Fruit fly (Drosophila melanogaster): ENCODE results near the gene Jasper.
A peak's percentile ranks its signal among the peaks of the same experiment; 100 is the strongest.

The Jasper gene

DNA sequence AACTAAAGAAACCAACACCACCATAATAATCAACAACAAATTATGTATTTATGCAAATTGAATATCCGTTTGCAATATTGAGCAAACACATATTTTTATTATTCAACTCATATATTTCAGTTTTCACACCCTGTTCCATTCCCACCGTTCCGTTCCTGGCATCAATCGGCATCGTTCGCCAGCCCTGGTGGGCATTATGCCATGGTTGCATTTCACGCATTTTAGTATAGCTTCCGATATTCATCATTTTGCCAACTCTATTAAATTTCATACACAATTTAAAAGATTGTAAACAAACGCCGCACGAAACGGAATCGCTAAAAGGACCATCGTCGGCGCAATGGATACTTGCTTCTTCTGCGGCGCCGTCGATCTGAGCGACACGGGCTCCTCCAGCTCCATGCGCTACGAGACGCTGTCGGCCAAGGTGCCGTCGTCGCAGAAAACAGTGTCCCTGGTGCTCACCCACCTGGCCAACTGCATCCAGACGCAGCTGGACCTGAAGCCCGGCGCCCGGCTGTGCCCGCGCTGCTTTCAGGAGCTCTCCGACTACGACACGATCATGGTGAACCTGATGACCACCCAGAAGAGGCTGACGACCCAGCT, 9.1 kb upstream of the Jasper start, which contains the start of gene Sry-delta (continued):
- TF ChIP-seq CG9727 (GFP tag; optimal IDR thresholded peaks at IDR 0.05) (peak; percentile 78), CG7839 (tag; optimal IDR thresholded peaks at IDR 0.05) (no peak), exex (tag; optimal IDR thresholded peaks at IDR 0.05) (no peak), CG15073 (GFP tag; optimal IDR thresholded peaks at IDR 0.05) (peak; percentile 3), Fer1 (GFP tag; optimal IDR thresholded peaks at IDR 0.05) (peak; percentile 76), Dll (GFP tag; IDR thresholded peaks at IDR 0.05; ENCODE audit: partially characterized antibody) (peak; percentile 79), CG16863 (GFP tag; optimal IDR thresholded peaks at IDR 0.05) (peak; percentile 53), CG1602 (GFP tag; optimal IDR thresholded peaks at IDR 0.05) (peak; percentile 74), cato (GFP tag; optimal IDR thresholded peaks at IDR 0.05; ENCODE audit: borderline replicate concordance) (peak; percentile 28), bowl (GFP tag; IDR thresholded peaks at IDR 0.05) (0 out of 2 replicates have a peak, but pooled peaks have one; percentile 25), pho (GFP tag; optimal IDR thresholded peaks at IDR 0.05) (peak; percentile 91), lbe (GFP tag; optimal IDR thresholded peaks at IDR 0.05) (peak; percentile 68), Neu2 (GFP tag; optimal IDR thresholded peaks at IDR 0.05; ENCODE audit: borderline replicate concordance) (peak; percentile 14), rib (GFP tag; IDR thresholded peaks at IDR 0.05) (peak; percentile 78), CG4424 (GFP tag; optimal IDR thresholded peaks at IDR 0.05) (peak; percentile 85), CG11085 (GFP tag; IDR thresholded peaks at IDR 0.05) (peak; percentile 84), CG10431 (GFP tag; optimal IDR thresholded peaks at IDR 0.05) (peak; percentile 11), Kr (GFP tag; optimal IDR thresholded peaks at IDR 0.05) (no peak), CkIIα-i1 (GFP tag; IDR thresholded peaks at IDR 0.05) (no peak), Mrtf (GFP tag; IDR thresholded peaks at IDR 0.05) (peak; percentile 58; the same call in 1 of the 3 replicates), luna (GFP tag; optimal IDR thresholded peaks at IDR 0.05) (peak; percentile 84), run (tag; optimal IDR thresholded peaks at IDR 0.05) (no peak), CG6272 (GFP tag; IDR thresholded peaks at IDR 0.05) (peak; percentile 69), CG12659 (GFP tag; optimal IDR thresholded peaks at IDR 0.05) (peak; percentile 91), CG15011 (GFP tag; optimal IDR thresholded peaks at IDR 0.05) (no peak), Sox102F (GFP tag; optimal IDR thresholded peaks at IDR 0.05) (no peak), CG2889 (GFP tag; IDR thresholded peaks at IDR 0.05) (peak; percentile 55; the same call in 2 of the 3 replicates), tin (GFP tag; optimal IDR thresholded peaks at IDR 0.05) (peak; percentile 91), usp (GFP tag; optimal IDR thresholded peaks at IDR 0.05) (no peak), dati (GFP tag; IDR thresholded peaks at IDR 0.05) (no peak), sens (GFP tag) (peak; percentile 96), CG14014 (GFP tag; IDR thresholded peaks at IDR 0.05) (peak; percentile 61; the same call in 1 of the 2 replicates), CG17385 (GFP tag; optimal IDR thresholded peaks at IDR 0.05) (no peak), CG13123 (GFP tag; optimal IDR thresholded peaks at IDR 0.05) (peak; percentile 40), CG4404 (GFP tag; IDR thresholded peaks at IDR 0.05) (peak; percentile 58; the same call in 1 of the 2 replicates), ro (GFP tag; IDR thresholded peaks at IDR 0.05) (no peak), CG9932 (GFP tag; IDR thresholded peaks at IDR 0.05) (peak; percentile 96), mld (GFP tag; IDR thresholded peaks at IDR 0.05; ENCODE audit: partially characterized antibody) (peak; percentile 41; the same call in 1 of the 3 replicates), Ptx1 (GFP tag; IDR thresholded peaks at IDR 0.05) (peak; percentile 86), Fer3 (tag; optimal IDR thresholded peaks at IDR 0.05) (peak; percentile 75), CG12744 (GFP tag; optimal IDR thresholded peaks at IDR 0.05) (peak; percentile 55), Camta (GFP tag; optimal IDR thresholded peaks at IDR 0.05) (peak; percentile 78), CG6654 (GFP tag; optimal IDR thresholded peaks at IDR 0.05) (no peak), Oli (tag; optimal IDR thresholded peaks at IDR 0.05) (no peak), Dp (GFP tag; optimal IDR thresholded peaks at IDR 0.05) (peak; percentile 56), esg (GFP tag; conservative IDR thresholded peaks at IDR 0.05) (peak; percentile 64), CG3838 (GFP tag; optimal IDR thresholded peaks at IDR 0.05) (peak; percentile 20), CG11723 (GFP tag; optimal IDR thresholded peaks at IDR 0.05) (peak; percentile 74), zfh2 (GFP tag; optimal IDR thresholded peaks at IDR 0.05) (peak; percentile 95), CG8944 (GFP tag; optimal IDR thresholded peaks at IDR 0.05) (peak; percentile 85), CTCF (GFP tag; optimal IDR thresholded peaks at IDR 0.05) (peak; percentile 16)
